Fruit fly (Drosophila melanogaster) whole organism, prepupa: ENCODE results near the gene Rab9Fa.
A peak's percentile ranks its signal among the peaks of the same experiment; 100 is the strongest.

Experiments
- CG10631 ChIP-seq: fragments of 200-800 bp; sonication (Bioruptor generic); optimal IDR thresholded peaks from 2 replicates; lab custom pipeline; 2016; ENCODE audit warnings: missing biosample characterization, missing genetic modification characterization
- CG10669 ChIP-seq: fragments of 200-800 bp; sonication (Bioruptor generic); optimal IDR thresholded peaks from 3 replicates; lab custom pipeline; 2018; ENCODE audit warnings: missing biosample characterization, mild to moderate bottlenecking, missing genetic modification characterization, moderate library complexity
- CG11294 ChIP-seq: fragments of 200-800 bp; sonication (Bioruptor generic); IDR thresholded peaks from 2 replicates; pipeline ENCODE4 v1.3.6; 2022; ENCODE audit warnings: missing biosample characterization, missing genetic modification characterization
- CG11762 ChIP-seq: fragments of 200-800 bp; sonication (Bioruptor generic); optimal IDR thresholded peaks from 3 replicates; lab custom pipeline; 2016; ENCODE audit warnings: missing biosample characterization, missing genetic modification characterization; ENCODE audit not compliant: insufficient read depth
- CG11902 ChIP-seq: fragments of 200-800 bp; sonication (Bioruptor generic); optimal IDR thresholded peaks from 3 replicates; lab custom pipeline; 2016; ENCODE audit warnings: missing biosample characterization, missing genetic modification characterization
- CG15336 ChIP-seq: fragments of 200-800 bp; sonication (Bioruptor generic); IDR thresholded peaks from 2 replicates; pipeline ENCODE4 v1.3.6; 2022; ENCODE audit warnings: missing biosample characterization, missing genetic modification characterization
- CG1621 ChIP-seq: fragments of 200-800 bp; sonication (Bioruptor generic); optimal IDR thresholded peaks from 3 replicates; lab custom pipeline; 2018; ENCODE audit warnings: missing biosample characterization, mild to moderate bottlenecking, missing genetic modification characterization
- CG16779 ChIP-seq: fragments of 200-800 bp; sonication (Bioruptor generic); optimal IDR thresholded peaks from 3 replicates; lab custom pipeline; 2017; ENCODE audit warnings: missing biosample characterization, mild to moderate bottlenecking, missing genetic modification characterization
- CG3032 ChIP-seq: fragments of 200-800 bp; optimal IDR thresholded peaks from 2 replicates; lab custom pipeline; 2019; ENCODE audit warnings: missing biosample characterization, mild to moderate bottlenecking, missing genetic modification characterization, moderate library complexity
- CG4318 ChIP-seq: fragments of 200-800 bp; sonication (Bioruptor generic); optimal IDR thresholded peaks from 3 replicates; lab custom pipeline; 2017; ENCODE audit warnings: missing biosample characterization, mild to moderate bottlenecking, missing genetic modification characterization
- CG6163 ChIP-seq: fragments of 200-800 bp; sonication (Bioruptor generic); IDR thresholded peaks from 3 replicates; pipeline ENCODE4 v1.3.6; 2022; ENCODE audit warnings: missing biosample characterization, missing genetic modification characterization
- CG6276 ChIP-seq: fragments of 200-800 bp; sonication (Bioruptor generic); optimal IDR thresholded peaks from 2 replicates; lab custom pipeline; 2017; ENCODE audit warnings: missing biosample characterization, mild to moderate bottlenecking, missing genetic modification characterization
- CG6792 ChIP-seq: fragments of 200-800 bp; sonication (Bioruptor generic); optimal IDR thresholded peaks from 3 replicates; lab custom pipeline; 2016; ENCODE audit warnings: missing biosample characterization, missing genetic modification characterization
- CG6808 ChIP-seq: fragments of 200-800 bp; sonication (Bioruptor generic); optimal IDR thresholded peaks from 3 replicates; lab custom pipeline; 2017; ENCODE audit warnings: missing biosample characterization, missing genetic modification characterization, mild to moderate bottlenecking, moderate library complexity, missing genetic modification reagents
- CG6854 ChIP-seq: fragments of 200-800 bp; sonication (Bioruptor generic); optimal IDR thresholded peaks from 2 replicates; lab custom pipeline; 2017; ENCODE audit warnings: missing biosample characterization, mild to moderate bottlenecking, missing genetic modification characterization
- CG7368 ChIP-seq: fragments of 200-800 bp; sonication (Bioruptor generic); optimal IDR thresholded peaks from 3 replicates; lab custom pipeline; 2016; ENCODE audit warnings: missing biosample characterization, missing genetic modification characterization
- CG8119 ChIP-seq: fragments of 200-800 bp; sonication (Bioruptor generic); IDR thresholded peaks from 3 replicates; pipeline ENCODE4 v1.3.6; 2022; ENCODE audit warnings: missing biosample characterization, missing genetic modification characterization
- CG8319 ChIP-seq: fragments of 200-800 bp; sonication (Bioruptor generic); optimal IDR thresholded peaks from 3 replicates; lab custom pipeline; 2016; ENCODE audit warnings: missing biosample characterization, missing genetic modification characterization
- CG8632 ChIP-seq: fragments of 200-800 bp; sonication (Bioruptor generic); optimal IDR thresholded peaks from 3 replicates; lab custom pipeline; 2016; ENCODE audit warnings: missing biosample characterization, missing genetic modification characterization
- CG9139 ChIP-seq: fragments of 200-800 bp; sonication (Bioruptor generic); optimal IDR thresholded peaks from 3 replicates; lab custom pipeline; 2017; ENCODE audit warnings: missing biosample characterization, mild to moderate bottlenecking, missing genetic modification characterization
- Eip75B ChIP-seq: fragments of 200-800 bp; sonication (Bioruptor generic); optimal IDR thresholded peaks from 3 replicates; lab custom pipeline; 2016; ENCODE audit warnings: missing biosample characterization, missing genetic modification characterization
- Eip78C ChIP-seq: fragments of 200-800 bp; sonication (Bioruptor generic); peaks from one replicate; lab custom pipeline; 2016; ENCODE audit warnings: missing biosample characterization, missing genetic modification characterization
- Eip93F ChIP-seq: fragments of 200-800 bp; sonication (Bioruptor generic); optimal IDR thresholded peaks from 2 replicates; lab custom pipeline; 2016; ENCODE audit warnings: missing biosample characterization, mild to moderate bottlenecking, missing genetic modification characterization
- Ets21C ChIP-seq: fragments of 200-800 bp; sonication (Bioruptor generic); optimal IDR thresholded peaks from 3 replicates; lab custom pipeline; 2016; ENCODE audit warnings: missing biosample characterization, missing genetic modification characterization
- Ets96B ChIP-seq: fragments of 200-800 bp; optimal IDR thresholded peaks from 2 replicates; lab custom pipeline; 2019; ENCODE audit warnings: missing biosample characterization, mild to moderate bottlenecking, missing genetic modification characterization, moderate library complexity
- Gug ChIP-seq: fragments of 200-800 bp; sonication (Bioruptor generic); IDR thresholded peaks from 2 replicates; pipeline ENCODE4 v1.3.6; 2022; ENCODE audit warnings: missing biosample characterization, missing genetic modification characterization
- Hr38 ChIP-seq: sonication (Bioruptor generic); optimal IDR thresholded peaks from 2 replicates; lab custom pipeline; 2016; ENCODE audit warnings: missing biosample characterization, missing genetic modification characterization
- Hr39 ChIP-seq: fragments of 200-800 bp; sonication (Bioruptor generic); optimal IDR thresholded peaks from 2 replicates; lab custom pipeline; 2016; ENCODE audit warnings: missing biosample characterization, missing genetic modification characterization
- Hr4 ChIP-seq: fragments of 200-800 bp; sonication (Bioruptor generic); optimal IDR thresholded peaks from 3 replicates; lab custom pipeline; 2016; ENCODE audit warnings: missing biosample characterization, missing genetic modification characterization
- Met ChIP-seq: fragments of 200-800 bp; sonication (Bioruptor generic); optimal IDR thresholded peaks from 3 replicates; lab custom pipeline; 2016; ENCODE audit warnings: missing biosample characterization, missing genetic modification characterization
- OdsH ChIP-seq: fragments of 200-800 bp; sonication (Bioruptor generic); optimal IDR thresholded peaks from 3 replicates; lab custom pipeline; 2016; ENCODE audit warnings: missing biosample characterization, missing genetic modification characterization
- Smox ChIP-seq: fragments of 200-800 bp; sonication (Bioruptor generic); optimal IDR thresholded peaks from 3 replicates; lab custom pipeline; 2016; ENCODE audit warnings: missing biosample characterization, missing genetic modification characterization
- Sox102F ChIP-seq: fragments of 200-800 bp; sonication (Bioruptor generic); optimal IDR thresholded peaks from 2 replicates; lab custom pipeline; 2016; ENCODE audit warnings: missing biosample characterization, mild to moderate bottlenecking, missing genetic modification characterization
- Sox14 ChIP-seq: fragments of 200-800 bp; sonication (Bioruptor generic); optimal IDR thresholded peaks from 3 replicates; lab custom pipeline; 2016; ENCODE audit warnings: missing biosample characterization, missing genetic modification characterization
- achi ChIP-seq: fragments of 200-800 bp; sonication (Bioruptor generic); optimal IDR thresholded peaks from 3 replicates; lab custom pipeline; 2016; ENCODE audit warnings: missing biosample characterization, missing genetic modification characterization
- acj6 ChIP-seq: fragments of 200-800 bp; sonication (Bioruptor generic); optimal IDR thresholded peaks from 3 replicates; lab custom pipeline; 2016; ENCODE audit warnings: missing biosample characterization, missing genetic modification characterization
- dac ChIP-seq: fragments of 200-800 bp; sonication (Bioruptor generic); optimal IDR thresholded peaks from 2 replicates; lab custom pipeline; 2017; ENCODE audit warnings: missing biosample characterization, mild to moderate bottlenecking, missing genetic modification characterization
- dsx ChIP-seq: fragments of 200-800 bp; optimal IDR thresholded peaks from 3 replicates; lab custom pipeline; 2019; ENCODE audit warnings: missing biosample characterization, mild to moderate bottlenecking, missing genetic modification characterization, moderate library complexity; ENCODE audit not compliant: poor library complexity, severe bottlenecking
- eg ChIP-seq: fragments of 200-800 bp; sonication (Bioruptor generic); IDR thresholded peaks from 3 replicates; pipeline ENCODE4 v1.3.6; 2022; ENCODE audit warnings: missing biosample characterization, missing genetic modification characterization
- esn ChIP-seq: fragments of 200-800 bp; sonication (Bioruptor generic); optimal IDR thresholded peaks from 2 replicates; lab custom pipeline; 2016; ENCODE audit warnings: missing biosample characterization, mild to moderate bottlenecking, missing genetic modification characterization, moderate library complexity
- fd59A ChIP-seq: fragments of 200-800 bp; sonication (Bioruptor generic); optimal IDR thresholded peaks from 2 replicates; lab custom pipeline; 2017; ENCODE audit warnings: missing biosample characterization, mild to moderate bottlenecking, missing genetic modification characterization, missing genetic modification reagents
- fd85E ChIP-seq: fragments of 200-800 bp; sonication (Bioruptor generic); optimal IDR thresholded peaks from 3 replicates; lab custom pipeline; 2016; ENCODE audit warnings: missing biosample characterization, missing genetic modification characterization
- fkh ChIP-seq: fragments of 200-800 bp; sonication (Bioruptor generic); optimal IDR thresholded peaks from 3 replicates; lab custom pipeline; 2017; ENCODE audit warnings: missing biosample characterization, mild to moderate bottlenecking, missing genetic modification characterization, moderate library complexity
- lz ChIP-seq: fragments of 200-800 bp; sonication (Bioruptor generic); optimal IDR thresholded peaks from 3 replicates; lab custom pipeline; 2016; ENCODE audit warnings: missing biosample characterization, missing genetic modification characterization
- net ChIP-seq: fragments of 200-800 bp; sonication (Bioruptor generic); optimal IDR thresholded peaks from 3 replicates; lab custom pipeline; 2016; ENCODE audit warnings: missing biosample characterization, missing genetic modification characterization
- pdm3 ChIP-seq: fragments of 200-800 bp; sonication (Bioruptor generic); optimal IDR thresholded peaks from 3 replicates; lab custom pipeline; 2016; ENCODE audit warnings: missing biosample characterization, missing genetic modification characterization
- salr ChIP-seq, 2 experiments: fragments of 200-800 bp; sonication (Bioruptor generic); optimal IDR thresholded peaks; 3 replicates each; lab custom pipeline; 2016 to 2018; ENCODE audit warnings: missing biosample characterization in 2 of 2, missing genetic modification characterization in 2 of 2, mild to moderate bottlenecking in 1 of 2
- spab ChIP-seq: fragments of 200-800 bp; sonication (Bioruptor generic); optimal IDR thresholded peaks from 2 replicates; lab custom pipeline; 2017; ENCODE audit warnings: missing biosample characterization, mild to moderate bottlenecking, missing genetic modification characterization, missing genetic modification reagents
- ss ChIP-seq, 2 experiments: fragments of 200-800 bp; sonication (Bioruptor generic); optimal IDR thresholded peaks; 2 replicates in 1 of 2; 3 replicates in 1 of 2; lab custom pipeline; 2017 to 2018; ENCODE audit warnings: mild to moderate bottlenecking in 2 of 2, missing biosample characterization in 2 of 2, missing genetic modification characterization in 2 of 2, moderate library complexity in 1 of 2
- svp ChIP-seq: fragments of 200-800 bp; sonication (Bioruptor generic); peaks from one replicate; lab custom pipeline; 2016; ENCODE audit warnings: missing biosample characterization, missing genetic modification characterization
- topi ChIP-seq: fragments of 200-800 bp; sonication (Bioruptor generic); optimal IDR thresholded peaks from 3 replicates; lab custom pipeline; 2016; ENCODE audit warnings: missing biosample characterization, missing genetic modification characterization
- vri ChIP-seq: fragments of 200-800 bp; sonication (Bioruptor generic); optimal IDR thresholded peaks from 3 replicates; lab custom pipeline; 2016; ENCODE audit warnings: missing biosample characterization, mild to moderate bottlenecking, missing genetic modification characterization

The Rab9Fa gene

DNA sequence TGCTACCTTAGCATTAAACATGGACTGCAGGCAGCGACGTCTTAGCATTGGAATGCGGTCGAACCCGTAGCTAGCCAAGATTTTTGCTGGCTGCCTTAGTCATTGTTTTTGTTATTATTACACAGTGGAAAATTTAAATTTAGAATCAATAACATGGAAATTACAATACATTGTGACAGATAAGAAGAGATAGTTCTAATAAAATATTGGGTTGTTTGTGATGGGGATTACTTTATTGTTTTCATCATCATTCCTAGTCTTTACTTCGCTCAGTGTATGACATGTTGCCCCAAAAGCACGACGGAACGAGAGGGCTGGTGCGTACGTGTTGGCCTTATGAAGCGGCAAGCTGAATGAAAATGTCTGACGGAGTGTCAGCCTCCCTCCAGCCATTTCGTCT is 14.2 kb downstream of the Rab9Fa start:
- peak; percentile 85 for TF ChIP-seq acj6
- peak; percentile 75 to 78 for TF ChIP-seq salr (GFP tag; optimal IDR thresholded peaks at IDR 0.05; lab: Kevin White, UChicago)
- peak; percentile 82 for TF ChIP-seq CG6792 (GFP tag; lab: Kevin White, UChicago)
- peak; percentile 83 for TF ChIP-seq CG8632
- peak; percentile 81 for TF ChIP-seq CG9139 (GFP tag; lab: Kevin White, UChicago)
- peak; percentile 95 for TF ChIP-seq Eip78C (GFP tag; lab: Kevin White, UChicago)
- TF ChIP-seq net = peak; percentile 87
- TF ChIP-seq fkh = peak; percentile 17
- TF ChIP-seq fd59A (GFP tag; lab: Kevin White, UChicago) = peak; percentile 80
- TF ChIP-seq fd85E = peak; percentile 50
- peak; percentile 52 for TF ChIP-seq lz (GFP tag; lab: Kevin White, UChicago)
- peak; percentile 86 for TF ChIP-seq spab (GFP tag; lab: Kevin White, UChicago)
- TF ChIP-seq ss (GFP tag; optimal IDR thresholded peaks at IDR 0.05; lab: Kevin White, UChicago) = peak; percentile 87 to 88
- peak; percentile 43 for TF ChIP-seq Smox (GFP tag; lab: Kevin White, UChicago)
- TF ChIP-seq Ets96B = peak; percentile 88
- peak; percentile 69 for TF ChIP-seq topi (GFP tag; lab: Kevin White, UChicago)
- TF ChIP-seq Sox14 = peak; percentile 70
- peak; percentile 88 for TF ChIP-seq CG10631 (GFP tag; lab: Kevin White, UChicago)
- peak; percentile 83 for TF ChIP-seq CG7368 (GFP tag; lab: Kevin White, UChicago)
- TF ChIP-seq Hr4 = peak; percentile 80
- peak; percentile 78 for TF ChIP-seq CG11762 (GFP tag; lab: Kevin White, UChicago)
- TF ChIP-seq CG10669 = peak; percentile 88
- peak; percentile 73 for TF ChIP-seq CG11294 (GFP tag; lab: Robert Waterston, UW)
- TF ChIP-seq OdsH (GFP tag; lab: Kevin White, UChicago) = peak; percentile 86
- TF ChIP-seq pdm3 (GFP tag; lab: Kevin White, UChicago) = peak; percentile 88
- peak; percentile 68 for TF ChIP-seq Met (GFP tag; lab: Kevin White, UChicago)
- peak; percentile 65 for TF ChIP-seq CG11902 (GFP tag; lab: Kevin White, UChicago)
- TF ChIP-seq CG6854 = no peak
- peak; percentile 25 for TF ChIP-seq Ets21C
- TF ChIP-seq CG8119 (GFP tag; lab: Robert Waterston, UW) = peak; percentile 88
- no peak for TF ChIP-seq Hr38 (GFP tag; lab: Kevin White, UChicago)
- TF ChIP-seq CG8319 (GFP tag; lab: Kevin White, UChicago) = peak; percentile 62
- no peak for TF ChIP-seq Eip93F (GFP tag; lab: Kevin White, UChicago)
- peak; percentile 87 for TF ChIP-seq dsx (GFP tag; lab: Kevin White, UChicago)
- TF ChIP-seq CG3032 = peak; percentile 88
- TF ChIP-seq Hr39 = peak; percentile 61
- peak; percentile 83 for TF ChIP-seq CG6276 (GFP tag; lab: Kevin White, UChicago)
- peak; percentile 56 for TF ChIP-seq Sox102F (GFP tag; lab: Kevin White, UChicago)
- TF ChIP-seq svp (GFP tag; lab: Kevin White, UChicago) = peak; percentile 73
- peak; percentile 73 for TF ChIP-seq CG4318 (GFP tag; lab: Kevin White, UChicago)
- peak; percentile 68 for TF ChIP-seq dac
- peak; percentile 86 for TF ChIP-seq achi (GFP tag; lab: Kevin White, UChicago)
- peak; percentile 65 for TF ChIP-seq esn
- peak; percentile 93 for TF ChIP-seq CG6163 (GFP tag; lab: Robert Waterston, UW)
- peak; percentile 94 for TF ChIP-seq eg (GFP tag; lab: Robert Waterston, UW)
- TF ChIP-seq CG16779 (tag; lab: Kevin White, UChicago) = peak; percentile 71
- peak; percentile 90 for TF ChIP-seq CG15336
- peak; percentile 80 for TF ChIP-seq Gug
- TF ChIP-seq CG6808 (GFP tag; lab: Kevin White, UChicago) = peak; percentile 88
- peak; percentile 3 for TF ChIP-seq vri
- peak; percentile 88 for TF ChIP-seq CG1621 (tag; lab: Kevin White, UChicago)
- TF ChIP-seq Eip75B = peak; percentile 89
